Worm (Caenorhabditis elegans): ENCODE data around the gene aqp-3.

- TF ChIP-seq unc-62 (GFP tag; optimal IDR thresholded peaks at IDR 0.05 in 1 of 2) (no peak), unc-62 (tag; optimal IDR thresholded peaks at IDR 0.05) (no peak), nhr-11 (tag; optimal IDR thresholded peaks at IDR 0.05) (peak; percentile 76), gei-8 (GFP tag; optimal IDR thresholded peaks at IDR 0.05) (no peak), dve-1 (tag; optimal IDR thresholded peaks at IDR 0.05; ENCODE audit: insufficient read depth) (no peak), nhr-76 (tag; optimal IDR thresholded peaks at IDR 0.05) (no peak), nhr-111 (GFP tag; optimal IDR thresholded peaks at IDR 0.05) (no peak), fos-1 (tag; optimal IDR thresholded peaks at IDR 0.05) (no peak), ces-1 (GFP tag; optimal IDR thresholded peaks at IDR 0.05) (no peak), mxl-3 (GFP tag; optimal IDR thresholded peaks at IDR 0.05) (no peak), Y5F2A.4 (GFP tag; optimal IDR thresholded peaks at IDR 0.05) (no peak), mdl-1 (tag; optimal IDR thresholded peaks at IDR 0.05) (no peak), T26A8.4 (GFP tag; IDR thresholded peaks at IDR 0.05) (no peak), ama-1 (optimal IDR thresholded peaks at IDR 0.05) (no peak)
Observed at ce11 chrIV:11006383-11006782, 40.1 kb upstream of the aqp-3 start.

All from whole organism, L4 larva.